Worm (Caenorhabditis elegans) whole organism, L4 larva: Measurements from ENCODE around the gene dap-3.

ENCODE experiments used
- F10B5.3 ChIP-seq: sonication (generic microtip); optimal IDR thresholded peaks from 2 replicates; lab custom pipeline; 2016; ENCODE audit warnings: mild to moderate bottlenecking, missing genetic modification characterization, missing compliant biosample characterization
- F26F4.8 ChIP-seq: fragments of 200-800 bp; sonication (Bioruptor generic); conservative IDR thresholded peaks from 2 replicates; pipeline ENCODE4 v1.3.6; 2022; ENCODE audit warnings: missing genetic modification characterization, missing compliant biosample characterization
- F37D6.2 ChIP-seq: sonication (generic microtip); optimal IDR thresholded peaks from 2 replicates; lab custom pipeline; 2016; ENCODE audit warnings: mild to moderate bottlenecking, missing genetic modification characterization, missing compliant biosample characterization
- F49E8.2 ChIP-seq: sonication (generic microtip); optimal IDR thresholded peaks from 2 replicates; lab custom pipeline; 2016; ENCODE audit warnings: missing compliant biosample characterization, mild to moderate bottlenecking, missing genetic modification characterization, borderline replicate concordance
- T26A8.4 ChIP-seq: fragments of 200-800 bp; sonication (Bioruptor generic); IDR thresholded peaks from 2 replicates; pipeline ENCODE4 v1.3.6; 2022; ENCODE audit warnings: missing genetic modification characterization, missing compliant biosample characterization
- ZK546.5 ChIP-seq, 2 experiments: sonication (generic microtip); optimal IDR thresholded peaks; 2 replicates each; lab custom pipeline; 2017; ENCODE audit warnings: missing biosample characterization in 2 of 2, missing genetic modification characterization in 2 of 2
- aha-1 ChIP-seq: fragments of 150-350 bp; peaks from one replicate; lab custom pipeline; 2014; ENCODE audit warnings: missing biosample characterization, missing genetic modification characterization
- aly-2 ChIP-seq: sonication (generic microtip); optimal IDR thresholded peaks from 2 replicates; lab custom pipeline; 2018; ENCODE audit warnings: missing biosample characterization, missing genetic modification characterization
- arid-1 ChIP-seq: fragments of 200-800 bp; sonication (Bioruptor generic); conservative IDR thresholded peaks from 2 replicates; pipeline ENCODE4 v1.3.6; 2022; ENCODE audit warnings: missing genetic modification reagents, missing genetic modification characterization, missing compliant biosample characterization
- attf-4 ChIP-seq: sonication (generic microtip); optimal IDR thresholded peaks from 3 replicates; lab custom pipeline; 2017; ENCODE audit warnings: missing biosample characterization, missing genetic modification characterization
- ceh-20 ChIP-seq: fragments of 200-800 bp; sonication (Bioruptor generic); IDR thresholded peaks from 2 replicates; pipeline ENCODE4 v1.3.6; 2022; ENCODE audit warnings: missing genetic modification reagents, missing genetic modification characterization, missing compliant biosample characterization
- ceh-82 ChIP-seq: sonication (generic microtip); optimal IDR thresholded peaks from 2 replicates; lab custom pipeline; 2017; ENCODE audit warnings: missing biosample characterization, missing genetic modification characterization
- ces-1 ChIP-seq: fragments of 150-350 bp; sonication (generic microtip); optimal IDR thresholded peaks from 4 replicates; lab custom pipeline; 2014; ENCODE audit warnings: missing biosample characterization, missing genetic modification reagents, missing genetic modification characterization
- daf-8 ChIP-seq: fragments of 200-800 bp; sonication (Bioruptor generic); IDR thresholded peaks from 2 replicates; pipeline ENCODE4 v1.3.6; 2022; ENCODE audit warnings: missing genetic modification characterization, missing compliant biosample characterization
- dmd-6 ChIP-seq: fragments of 200-800 bp; sonication (Bioruptor generic); IDR thresholded peaks from 2 replicates; pipeline ENCODE4 v1.3.6; 2022; ENCODE audit warnings: missing genetic modification reagents, missing genetic modification characterization, missing compliant biosample characterization
- dve-1 ChIP-seq: sonication (generic microtip); optimal IDR thresholded peaks from 2 replicates; lab custom pipeline; 2017; ENCODE audit warnings: antibody characterized with exemption, mild to moderate bottlenecking, missing genetic modification characterization, missing compliant biosample characterization; ENCODE audit not compliant: insufficient read depth
- egl-27 ChIP-seq: sonication (generic microtip); optimal IDR thresholded peaks from 3 replicates; lab custom pipeline; 2017; ENCODE audit warnings: missing biosample characterization, missing genetic modification reagents, missing genetic modification characterization
- egl-43 ChIP-seq: fragments of 200-800 bp; sonication (Bioruptor generic); IDR thresholded peaks from 2 replicates; pipeline ENCODE4 v1.3.6; 2022; ENCODE audit warnings: missing genetic modification reagents, missing genetic modification characterization, missing compliant biosample characterization
- hlh-11 ChIP-seq: fragments of 200-800 bp; sonication (Bioruptor generic); optimal IDR thresholded peaks from 2 replicates; lab custom pipeline; 2018; ENCODE audit warnings: mild to moderate bottlenecking, missing genetic modification characterization, missing compliant biosample characterization
- jun-1 ChIP-seq: fragments of 150-350 bp; optimal IDR thresholded peaks from 2 replicates; lab custom pipeline; 2014; ENCODE audit warnings: missing biosample characterization, missing genetic modification reagents, missing genetic modification characterization
- lin-1 ChIP-seq: fragments of 200-800 bp; sonication (Bioruptor generic); IDR thresholded peaks from 2 replicates; pipeline ENCODE4 v1.3.6; 2022; ENCODE audit warnings: missing genetic modification reagents, missing genetic modification characterization, missing compliant biosample characterization
- lin-13 ChIP-seq: fragments of 150-350 bp; optimal IDR thresholded peaks from 2 replicates; lab custom pipeline; 2014; ENCODE audit warnings: missing biosample characterization, missing genetic modification reagents, missing genetic modification characterization
- madf-9 ChIP-seq: fragments of 200-800 bp; sonication (Bioruptor generic); conservative IDR thresholded peaks from 2 replicates; pipeline ENCODE4 v1.3.6; 2022; ENCODE audit warnings: missing genetic modification reagents, missing genetic modification characterization, missing compliant biosample characterization
- mdl-1 ChIP-seq, 2 experiments: fragments of 150-350 bp in 1 of 2; sonication (generic microtip) in 1 of 2; optimal IDR thresholded peaks; 2 replicates each; lab custom pipeline; 2014 to 2017; ENCODE audit warnings: missing biosample characterization in 2 of 2, missing genetic modification characterization in 2 of 2
- mdt-29 ChIP-seq: fragments of 200-800 bp; sonication (Bioruptor generic); IDR thresholded peaks from 2 replicates; pipeline ENCODE4 v1.3.6; 2022; ENCODE audit warnings: missing genetic modification reagents, missing genetic modification characterization, missing compliant biosample characterization
- mes-2 ChIP-seq: sonication (generic microtip); optimal IDR thresholded peaks from 2 replicates; lab custom pipeline; 2016; ENCODE audit warnings: missing genotype, mild to moderate bottlenecking, missing genetic modification characterization, missing compliant biosample characterization; ENCODE audit not compliant: poor library complexity, severe bottlenecking
- mxl-2 ChIP-seq: fragments of 200-800 bp; sonication (Bioruptor generic); conservative IDR thresholded peaks from 2 replicates; pipeline ENCODE4 v1.3.6; 2022; ENCODE audit warnings: missing genetic modification reagents, missing genetic modification characterization, missing compliant biosample characterization
- nhr-41 ChIP-seq: fragments of 200-800 bp; sonication (Bioruptor generic); IDR thresholded peaks from 2 replicates; pipeline ENCODE4 v1.3.6; 2022; ENCODE audit warnings: missing genetic modification reagents, missing genetic modification characterization, missing compliant biosample characterization
- nhr-42 ChIP-seq: fragments of 200-800 bp; sonication (Bioruptor generic); IDR thresholded peaks from 2 replicates; pipeline ENCODE4 v1.3.6; 2022; ENCODE audit warnings: missing genetic modification characterization, missing compliant biosample characterization
- nhr-48 ChIP-seq: sonication (generic microtip); optimal IDR thresholded peaks from 2 replicates; lab custom pipeline; 2016; ENCODE audit warnings: mild to moderate bottlenecking, missing genetic modification characterization, missing compliant biosample characterization
- nhr-77 ChIP-seq: fragments of 150-350 bp; optimal IDR thresholded peaks from 2 replicates; lab custom pipeline; 2014; ENCODE audit warnings: missing biosample characterization, missing genetic modification characterization
- pha-4 ChIP-seq, 2 experiments: fragments of 150-350 bp in 1 of 2; fragments of 200-800 bp in 1 of 2; sonication (Bioruptor generic) in 1 of 2; IDR thresholded peaks in 1 of 2; optimal IDR thresholded peaks in 1 of 2; 2 replicates each; pipeline versions ENCODE4 v1.3.6 to Lab custom; 2014 to 2022; ENCODE audit warnings: missing genetic modification characterization in 2 of 2, missing genetic modification reagents in 2 of 2, missing biosample characterization in 1 of 2, missing compliant biosample characterization in 1 of 2
- pqm-1 ChIP-seq: sonication (generic microtip); optimal IDR thresholded peaks from 2 replicates; lab custom pipeline; 2017; ENCODE audit warnings: missing biosample characterization, missing genetic modification characterization
- snpc-1.2 ChIP-seq: fragments of 200-800 bp; sonication (Bioruptor generic); IDR thresholded peaks from 2 replicates; pipeline ENCODE4 v1.3.6; 2022; ENCODE audit warnings: missing genetic modification reagents, missing genetic modification characterization, missing compliant biosample characterization
- snpc-4 ChIP-seq: fragments of 150-350 bp; optimal IDR thresholded peaks from 2 replicates; lab custom pipeline; 2014; ENCODE audit warnings: missing biosample characterization, missing genetic modification characterization
- unc-62 ChIP-seq, 3 experiments: fragments of 150-350 bp in 1 of 3; sonication (generic microtip); optimal IDR thresholded peaks in 2 of 3; peaks in 1 of 3; 1 replicate in 1 of 3; 2 replicates in 2 of 3; lab custom pipeline; 2014 to 2017; ENCODE audit warnings: missing biosample characterization in 3 of 3, missing genetic modification characterization in 3 of 3, missing genetic modification reagents in 3 of 3, missing genotype in 1 of 3
- zfp-3 ChIP-seq: fragments of 200-800 bp; sonication (Bioruptor generic); conservative IDR thresholded peaks from 2 replicates; pipeline ENCODE4 v1.3.6; 2022; ENCODE audit warnings: missing genetic modification reagents, missing genetic modification characterization, missing compliant biosample characterization

Gene dap-3

DNA sequence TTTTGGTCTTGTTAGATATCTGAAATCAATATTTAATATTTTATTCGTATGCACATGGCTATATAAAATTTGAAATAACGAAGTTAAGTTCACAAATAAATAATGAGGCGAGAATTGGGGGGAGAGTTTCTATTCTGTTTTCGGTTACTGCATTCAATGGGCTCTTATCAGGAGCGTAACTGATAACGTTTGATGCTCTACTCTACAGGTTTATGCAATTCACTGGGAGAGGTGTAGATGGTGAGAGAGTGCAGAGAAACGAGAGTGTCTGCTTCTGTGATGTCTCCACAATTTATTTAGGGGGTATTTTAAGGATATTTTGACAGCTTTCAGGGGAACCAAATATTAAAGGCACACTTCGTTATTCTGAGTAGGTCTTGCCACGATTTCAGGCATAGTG, 13.8 kb downstream of the dap-3 start, which contains the start of gene C14A4.6 (continued):
- peak; percentile 43 for TF ChIP-seq hlh-11 (tag; lab: Kevin White, UChicago)

DNA sequence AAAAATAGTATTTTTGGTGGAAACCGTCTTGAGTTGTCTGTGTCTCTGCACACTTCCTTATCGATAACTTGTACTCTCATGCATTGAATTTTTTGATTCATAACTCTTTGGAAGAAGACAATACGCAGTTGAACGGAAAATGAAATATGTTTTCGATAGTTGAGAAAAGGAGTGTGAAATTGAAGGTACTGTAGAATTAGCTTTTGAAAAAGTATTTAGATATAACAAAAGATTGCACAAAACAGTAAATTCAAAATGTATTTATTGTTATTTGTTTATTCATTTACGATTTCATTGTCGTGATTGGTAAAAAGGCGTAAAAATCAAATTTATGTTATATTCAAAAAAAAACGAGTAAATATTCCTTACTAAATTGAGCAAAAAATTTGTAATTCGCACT, 15.5 kb downstream of the dap-3 start, which contains the start of gene C14A4.7:
Gene C14A4.7 (minus strand): TSS at position 101 of the 400 bp plus-strand sequence.
- TF ChIP-seq nhr-77 (tag; lab: Kevin White, UChicago) (no peak), dve-1 (tag; lab: Kevin White, UChicago) (peak; percentile 9), pqm-1 (tag; lab: Kevin White, UChicago) (peak; percentile 21)

DNA sequence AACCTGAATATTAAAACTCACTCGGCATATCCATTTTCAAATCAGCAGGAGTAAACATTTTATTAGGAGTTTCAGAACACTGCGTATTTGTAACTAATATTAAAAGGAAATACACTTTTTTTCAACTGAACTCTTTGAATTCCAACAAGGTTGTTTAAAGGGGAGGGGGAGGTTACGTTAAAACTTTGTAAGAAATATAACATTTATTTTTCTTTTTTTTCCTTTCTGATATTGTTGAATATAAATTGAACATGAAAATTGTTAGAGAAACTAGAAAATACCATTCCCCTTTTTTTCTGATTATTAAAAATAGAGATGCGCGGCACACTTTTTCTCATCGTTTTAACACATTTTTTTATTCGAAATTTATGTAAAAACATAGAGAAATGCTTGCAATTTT, 17.1 kb downstream of the dap-3 start, which contains the start of gene C14A4.8:
Gene C14A4.8 (minus strand): TSS at position 101 of the 400 bp plus-strand sequence.
- TF ChIP-seq mdt-29 (GFP tag; lab: Robert Waterston, UW) (no peak), jun-1 (tag; lab: Kevin White, UChicago) (no peak), unc-62 (GFP tag; optimal IDR thresholded peaks at IDR 0.05 in 1 of 2; lab: Kevin White, UChicago) (peak in 1 of 2 experiments; percentile 83), unc-62 (tag; optimal IDR thresholded peaks at IDR 0.05; lab: Kevin White, UChicago) (no peak), snpc-4 (no peak), egl-27 (tag; lab: Kevin White, UChicago) (no peak)
- TF ChIP-seq, all 104 proteins: peak for 1

DNA sequence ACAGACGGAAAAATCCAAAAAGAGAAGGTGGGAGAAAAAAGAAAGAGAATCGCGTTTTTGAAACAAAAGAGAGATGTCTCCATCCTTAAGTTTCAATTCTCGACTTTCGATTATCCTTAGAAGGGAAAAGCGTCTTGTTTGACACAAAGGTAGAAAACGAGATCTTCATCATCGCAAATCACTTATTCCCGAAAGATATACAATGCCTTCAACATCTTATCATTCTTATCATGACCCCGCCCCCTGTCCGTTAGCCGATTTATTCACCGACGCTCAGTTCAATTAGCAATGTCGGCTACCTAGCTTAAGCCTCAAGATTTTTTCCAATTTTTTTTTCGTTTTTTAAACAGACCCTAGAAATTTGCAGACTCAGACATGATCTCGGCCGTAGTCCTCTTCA, 18.0 kb downstream of the dap-3 start, which contains the start of gene C14A4.9:
Gene C14A4.9 (plus strand): TSS at position 368 of the 400 bp plus-strand sequence.
- no peak for TF ChIP-seq mes-2 (tag; lab: Kevin White, UChicago)
- no peak for TF ChIP-seq nhr-42
- no peak for TF ChIP-seq madf-9 (GFP tag; lab: Robert Waterston, UW)
- TF ChIP-seq nhr-41 (GFP tag; lab: Robert Waterston, UW) = no peak
- TF ChIP-seq ceh-20 (GFP tag; lab: Robert Waterston, UW) = no peak
- TF ChIP-seq ceh-82 = no peak
- TF ChIP-seq unc-62 (GFP tag; optimal IDR thresholded peaks at IDR 0.05 in 1 of 2; lab: Kevin White, UChicago) = no peak
- TF ChIP-seq unc-62 (tag; optimal IDR thresholded peaks at IDR 0.05; lab: Kevin White, UChicago) = no peak
- no peak for TF ChIP-seq F10B5.3 (tag; lab: Kevin White, UChicago)
- no peak for TF ChIP-seq pha-4 (GFP tag; IDR thresholded peaks at IDR 0.05; lab: Robert Waterston, UW)
- TF ChIP-seq pha-4 (tag; optimal IDR thresholded peaks at IDR 0.05; lab: Kevin White, UChicago) = no peak
- TF ChIP-seq T26A8.4 (GFP tag; lab: Robert Waterston, UW) = no peak
- TF ChIP-seq egl-43 (GFP tag; lab: Robert Waterston, UW) = no peak
- TF ChIP-seq F49E8.2 (tag; lab: Kevin White, UChicago) = no peak
- no peak for TF ChIP-seq dmd-6 (GFP tag; lab: Robert Waterston, UW)
- TF ChIP-seq attf-4 = no peak
- TF ChIP-seq lin-1 (GFP tag; lab: Robert Waterston, UW) = no peak
- TF ChIP-seq F26F4.8 (GFP tag; lab: Robert Waterston, UW) = no peak
- no peak for TF ChIP-seq snpc-1.2 (GFP tag; lab: Robert Waterston, UW)
- TF ChIP-seq zfp-3 (GFP tag; lab: Robert Waterston, UW) = no peak
- TF ChIP-seq nhr-48 (tag; lab: Kevin White, UChicago) = no peak
- TF ChIP-seq mdl-1 (tag; optimal IDR thresholded peaks at IDR 0.05; lab: Kevin White, UChicago) = no peak

- TF ChIP-seq F37D6.2 (tag; lab: Kevin White, UChicago) = no peak
- TF ChIP-seq nhr-41 (GFP tag; lab: Robert Waterston, UW) = no peak
- no peak for TF ChIP-seq aly-2 (tag; lab: Kevin White, UChicago)
- no peak for TF ChIP-seq lin-13
- TF ChIP-seq ZK546.5 (tag; optimal IDR thresholded peaks at IDR 0.05; lab: Kevin White, UChicago) = no peak
- no peak for TF ChIP-seq daf-8
- no peak for TF ChIP-seq ces-1 (GFP tag; lab: Kevin White, UChicago)
- no peak for TF ChIP-seq zfp-3 (GFP tag; lab: Robert Waterston, UW)
- TF ChIP-seq aha-1 (tag; lab: Kevin White, UChicago) = no peak
- TF ChIP-seq mxl-2 (GFP tag; lab: Robert Waterston, UW) = no peak
- TF ChIP-seq arid-1 (GFP tag; lab: Robert Waterston, UW) = no peak
- no peak for TF ChIP-seq jun-1 (tag; lab: Kevin White, UChicago)
- no peak for TF ChIP-seq pqm-1 (tag; lab: Kevin White, UChicago)
Observed at ce11 chrII:10602184-10602583, 21.3 kb downstream of the dap-3 start, which contains the start of gene srv-2. TSS of gene srv-2 (minus strand) at chrII:10602284.
